Worm (Caenorhabditis elegans) whole organism, L1 larva: ENCODE results near the gene srbc-31.

Experiments used
- C04F5.9 ChIP-seq: sonication (generic microtip); optimal IDR thresholded peaks from 2 replicates; lab custom pipeline; 2016; ENCODE audit warnings: missing genetic modification characterization, missing compliant biosample characterization
- alr-1 ChIP-seq: fragments of 200-800 bp; sonication (Bioruptor generic); optimal IDR thresholded peaks from 2 replicates; lab custom pipeline; 2018; ENCODE audit warnings: borderline replicate concordance, mild to moderate bottlenecking, missing genetic modification characterization, missing compliant biosample characterization
- aly-2 ChIP-seq: fragments of 150-350 bp; optimal IDR thresholded peaks from 2 replicates; lab custom pipeline; 2014; ENCODE audit warnings: missing biosample characterization, missing genetic modification characterization
- ama-1 ChIP-seq: fragments of 150-350 bp; optimal IDR thresholded peaks from 2 replicates; lab custom pipeline; 2014
- blmp-1 ChIP-seq: fragments of 150-350 bp; optimal IDR thresholded peaks from 2 replicates; lab custom pipeline; 2014; ENCODE audit warnings: missing biosample characterization, missing genetic modification characterization
- ceh-63 ChIP-seq: fragments of 200-800 bp; sonication (Bioruptor generic); optimal IDR thresholded peaks from 2 replicates; lab custom pipeline; 2018; ENCODE audit warnings: mild to moderate bottlenecking, missing genetic modification characterization, missing compliant biosample characterization
- ceh-88 ChIP-seq: fragments of 200-800 bp; sonication (Bioruptor generic); IDR thresholded peaks from 2 replicates; pipeline ENCODE4 v1.3.6; 2022; ENCODE audit warnings: missing genetic modification characterization, missing compliant biosample characterization
- ces-1 ChIP-seq: fragments of 150-350 bp; optimal IDR thresholded peaks from 2 replicates; lab custom pipeline; 2014; ENCODE audit warnings: missing biosample characterization, missing genetic modification reagents, missing genetic modification characterization
- dpl-1 ChIP-seq, 3 experiments: fragments of 150-350 bp in 2 of 3; sonication (generic microtip) in 1 of 3; optimal IDR thresholded peaks; 2 replicates each; lab custom pipeline; 2014 to 2017; ENCODE audit warnings: missing biosample characterization in 3 of 3, missing genetic modification characterization in 3 of 3, missing genetic modification reagents in 3 of 3
- dsc-1 ChIP-seq: sonication (generic microtip); optimal IDR thresholded peaks from 2 replicates; lab custom pipeline; 2016; ENCODE audit warnings: mild to moderate bottlenecking, missing genetic modification characterization, missing compliant biosample characterization
- efl-1 ChIP-seq, 4 experiments: fragments of 150-350 bp; optimal IDR thresholded peaks in 3 of 4; peaks in 1 of 4; 1 replicate in 1 of 4; 2 replicates in 3 of 4; lab custom pipeline; 2014; ENCODE audit warnings: missing biosample characterization in 2 of 4, missing genetic modification characterization in 2 of 4, missing genetic modification reagents in 2 of 4
- egl-13 ChIP-seq: sonication (generic microtip); optimal IDR thresholded peaks from 2 replicates; lab custom pipeline; 2016; ENCODE audit warnings: missing genotype, missing genetic modification reagents, missing genetic modification characterization, missing compliant biosample characterization
- egl-27 ChIP-seq, 2 experiments: fragments of 150-350 bp in 1 of 2; sonication (generic microtip); optimal IDR thresholded peaks; 3 replicates each; lab custom pipeline; 2017 to 2018; ENCODE audit warnings: missing biosample characterization in 2 of 2, missing genetic modification characterization in 2 of 2, missing genetic modification reagents in 2 of 2
- elt-2 ChIP-seq: sonication (generic microtip); optimal IDR thresholded peaks from 2 replicates; lab custom pipeline; 2016; ENCODE audit warnings: missing genetic modification characterization, mild to moderate bottlenecking, inconsistent platforms, missing compliant biosample characterization, missing genetic modification reagents
- elt-3 ChIP-seq, 6 experiments: fragments of 150-350 bp in 1 of 6; sonication (generic microtip); optimal IDR thresholded peaks; 2 replicates each; lab custom pipeline; 2017 to 2018; ENCODE audit warnings: missing biosample characterization in 6 of 6, missing genetic modification characterization in 6 of 6, inconsistent platforms in 1 of 6
- fkh-10 ChIP-seq: sonication (generic microtip); optimal IDR thresholded peaks from 2 replicates; lab custom pipeline; 2017; ENCODE audit warnings: missing biosample characterization, missing genetic modification reagents, missing genetic modification characterization
- fkh-4 ChIP-seq: sonication (generic microtip); optimal IDR thresholded peaks from 2 replicates; lab custom pipeline; 2016; ENCODE audit warnings: missing compliant biosample characterization, missing genetic modification characterization, borderline replicate concordance
- fkh-8 ChIP-seq: sonication (generic microtip); optimal IDR thresholded peaks from 2 replicates; lab custom pipeline; 2016; ENCODE audit warnings: mild to moderate bottlenecking, missing genetic modification characterization, missing compliant biosample characterization
- hlh-17 ChIP-seq: fragments of 200-800 bp; sonication (Bioruptor generic); optimal IDR thresholded peaks from 2 replicates; lab custom pipeline; 2018; ENCODE audit warnings: missing genetic modification characterization, mild to moderate bottlenecking, missing compliant biosample characterization, moderate library complexity, borderline replicate concordance
- isw-1 ChIP-seq: fragments of 200-800 bp; sonication (Bioruptor generic); IDR thresholded peaks from 2 replicates; pipeline ENCODE4 v1.3.6; 2022; ENCODE audit warnings: missing genetic modification characterization, missing compliant biosample characterization
- jun-1 ChIP-seq: fragments of 150-350 bp; optimal IDR thresholded peaks from 2 replicates; lab custom pipeline; 2014; ENCODE audit warnings: missing biosample characterization, missing genetic modification reagents, missing genetic modification characterization
- lin-13 ChIP-seq: fragments of 150-350 bp; optimal IDR thresholded peaks from 2 replicates; lab custom pipeline; 2014; ENCODE audit warnings: missing biosample characterization, missing genetic modification reagents, missing genetic modification characterization
- lin-35 ChIP-seq, 2 experiments: fragments of 150-350 bp; optimal IDR thresholded peaks; 2 replicates each; lab custom pipeline; 2014; ENCODE audit warnings: missing biosample characterization in 2 of 2, missing genetic modification characterization in 2 of 2, missing genetic modification reagents in 2 of 2
- lin-39 ChIP-seq: fragments of 150-350 bp; optimal IDR thresholded peaks from 2 replicates; lab custom pipeline; 2014; ENCODE audit warnings: missing biosample characterization, missing genetic modification reagents, missing genetic modification characterization
- lsy-2 ChIP-seq, 2 experiments: fragments of 150-350 bp; optimal IDR thresholded peaks; 2 replicates each; lab custom pipeline; 2014; ENCODE audit warnings: missing biosample characterization in 2 of 2, missing genetic modification characterization in 2 of 2
- mdl-1 ChIP-seq, 2 experiments: fragments of 150-350 bp; optimal IDR thresholded peaks; 2 replicates each; lab custom pipeline; 2014 to 2017; ENCODE audit warnings: missing biosample characterization in 2 of 2, missing genetic modification characterization in 2 of 2, inconsistent platforms in 1 of 2
- mep-1 ChIP-seq: fragments of 150-350 bp; optimal IDR thresholded peaks from 2 replicates; lab custom pipeline; 2014; ENCODE audit warnings: missing biosample characterization, missing genetic modification characterization
- nhr-11 ChIP-seq: fragments of 150-350 bp; optimal IDR thresholded peaks from 2 replicates; lab custom pipeline; 2014; ENCODE audit warnings: missing biosample characterization, missing genetic modification characterization
- nhr-12 ChIP-seq: sonication (generic microtip); optimal IDR thresholded peaks from 2 replicates; lab custom pipeline; 2017; ENCODE audit warnings: missing biosample characterization, missing genetic modification characterization
- nhr-20 ChIP-seq: sonication (generic microtip); optimal IDR thresholded peaks from 2 replicates; lab custom pipeline; 2016; ENCODE audit warnings: mild to moderate bottlenecking, missing genetic modification characterization, missing compliant biosample characterization
- nhr-47 ChIP-seq: sonication (generic microtip); optimal IDR thresholded peaks from 2 replicates; lab custom pipeline; 2016; ENCODE audit warnings: mild to moderate bottlenecking, missing genetic modification characterization, moderate library complexity, missing compliant biosample characterization
- nhr-77 ChIP-seq: fragments of 150-350 bp; optimal IDR thresholded peaks from 2 replicates; lab custom pipeline; 2014; ENCODE audit warnings: missing biosample characterization, missing genetic modification characterization
- nhr-85 ChIP-seq: sonication (generic microtip); peaks from one replicate; lab custom pipeline; 2016; ENCODE audit warnings: missing genetic modification characterization, inconsistent platforms, missing compliant biosample characterization
- nhr-90 ChIP-seq: sonication (generic microtip); optimal IDR thresholded peaks from 2 replicates; lab custom pipeline; 2016; ENCODE audit warnings: mild to moderate bottlenecking, missing genetic modification characterization, missing compliant biosample characterization; ENCODE audit not compliant: poor library complexity
- pag-3 ChIP-seq: sonication (generic microtip); optimal IDR thresholded peaks from 2 replicates; lab custom pipeline; 2017; ENCODE audit warnings: missing genetic modification characterization, mild to moderate bottlenecking, missing compliant biosample characterization, antibody characterized with exemption, borderline replicate concordance; ENCODE audit not compliant: insufficient read depth
- skn-1 ChIP-seq: fragments of 150-350 bp; optimal IDR thresholded peaks from 2 replicates; lab custom pipeline; 2014; ENCODE audit warnings: missing biosample characterization, missing genetic modification characterization
- snu-23 ChIP-seq: sonication (generic microtip); optimal IDR thresholded peaks from 2 replicates; lab custom pipeline; 2016; ENCODE audit warnings: missing genetic modification characterization, missing compliant biosample characterization
- sptf-1 ChIP-seq: fragments of 150-350 bp; optimal IDR thresholded peaks from 2 replicates; lab custom pipeline; 2014; ENCODE audit warnings: missing biosample characterization, missing genetic modification characterization
- sup-37 ChIP-seq: fragments of 200-800 bp; sonication (Bioruptor generic); optimal IDR thresholded peaks from 2 replicates; lab custom pipeline; 2018; ENCODE audit warnings: mild to moderate bottlenecking, missing genetic modification characterization, missing compliant biosample characterization
- swsn-7 ChIP-seq: sonication (generic microtip); optimal IDR thresholded peaks from 2 replicates; lab custom pipeline; 2016; ENCODE audit warnings: missing genetic modification characterization, missing compliant biosample characterization
- unc-130 ChIP-seq: fragments of 150-350 bp; optimal IDR thresholded peaks from 2 replicates; lab custom pipeline; 2017; ENCODE audit warnings: missing biosample characterization, missing genetic modification characterization, inconsistent platforms
- unc-30 ChIP-seq: sonication (generic microtip); optimal IDR thresholded peaks from 2 replicates; lab custom pipeline; 2017; ENCODE audit warnings: missing biosample characterization, missing genetic modification characterization
- unc-86 ChIP-seq: sonication (generic microtip); optimal IDR thresholded peaks from 2 replicates; lab custom pipeline; 2016; ENCODE audit warnings: missing genetic modification characterization, missing compliant biosample characterization
- unc-98 ChIP-seq: fragments of 200-800 bp; sonication (Bioruptor generic); IDR thresholded peaks from 2 replicates; pipeline ENCODE4 v1.3.6; 2022; ENCODE audit warnings: missing genetic modification characterization, missing compliant biosample characterization
- zip-4 ChIP-seq: fragments of 200-800 bp; sonication (Bioruptor generic); optimal IDR thresholded peaks from 2 replicates; lab custom pipeline; 2018; ENCODE audit warnings: mild to moderate bottlenecking, missing genetic modification characterization, moderate library complexity, missing compliant biosample characterization

Gene srbc-31

ce11 chrV:3476228-3476627, 1.2 kb downstream of the srbc-31 start:
- TF ChIP-seq sptf-1 (no peak), egl-27 (tag; optimal IDR thresholded peaks at IDR 0.05; lab: Kevin White, UChicago) (no peak), pag-3 (no peak), alr-1 (tag; lab: Kevin White, UChicago) (no peak), sup-37 (no peak), nhr-12 (tag; lab: Kevin White, UChicago) (no peak), nhr-47 (tag; lab: Kevin White, UChicago) (no peak), ceh-63 (GFP tag; lab: Kevin White, UChicago) (no peak), skn-1 (tag; lab: Kevin White, UChicago) (no peak), aly-2 (tag; lab: Kevin White, UChicago) (no peak), isw-1 (GFP tag; lab: Robert Waterston, UW) (no peak), nhr-85 (no peak), egl-13 (tag; lab: Kevin White, UChicago) (no peak), ama-1 (lab: Kevin White, UChicago) (no peak), lin-35 (GFP tag; optimal IDR thresholded peaks at IDR 0.05; lab: Kevin White, UChicago) (no peak), elt-2 (no peak), mdl-1 (tag; optimal IDR thresholded peaks at IDR 0.05; lab: Kevin White, UChicago) (no peak)

DNA sequence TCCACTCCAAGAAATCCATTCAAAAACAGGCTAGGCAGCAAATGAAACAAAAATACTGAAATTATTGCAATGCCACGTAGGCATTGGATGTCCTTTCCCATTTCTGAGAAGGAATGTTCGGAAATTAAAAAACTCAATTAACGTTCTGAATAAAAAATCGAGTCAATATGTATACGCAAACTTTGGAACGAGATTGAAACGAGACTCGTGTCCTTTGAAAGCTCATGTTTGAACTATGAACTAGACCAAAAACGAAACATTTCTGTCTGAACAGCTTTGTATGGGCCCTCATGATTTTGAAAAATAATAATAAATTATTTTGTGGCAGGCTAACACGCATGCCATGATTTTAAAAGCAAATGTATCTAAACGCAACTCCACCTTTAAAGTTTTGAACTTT, 2.4 kb downstream of the srbc-31 start, which contains the start of gene oac-2:
TSS of gene oac-2 (minus strand) at position 101 of the 400 bp plus-strand sequence.
- no peak for TF ChIP-seq jun-1 (tag; lab: Kevin White, UChicago)
- no peak for TF ChIP-seq zip-4 (GFP tag; lab: Kevin White, UChicago)
- TF ChIP-seq, all 84 proteins: peak for 0

ce11 chrV:3470782-3471181, 6.6 kb downstream of the srbc-31 start, which contains the start of gene srbc-29:
srbc-29 (minus strand) TSS chrV:3470882.
- TF ChIP-seq dsc-1 (tag; lab: Kevin White, UChicago), result no peak
- no peak for TF ChIP-seq fkh-10
- no peak for TF ChIP-seq swsn-7 (tag; lab: Kevin White, UChicago)
- no peak for TF ChIP-seq egl-13 (tag; lab: Kevin White, UChicago)
- TF ChIP-seq snu-23 (GFP tag; lab: Kevin White, UChicago), result no peak
- no peak for TF ChIP-seq mdl-1 (tag; optimal IDR thresholded peaks at IDR 0.05; lab: Kevin White, UChicago)
- TF ChIP-seq unc-30 (tag; lab: Kevin White, UChicago), result no peak
- TF ChIP-seq elt-3 (tag; optimal IDR thresholded peaks at IDR 0.05; lab: Kevin White, UChicago), result no peak
- no peak for TF ChIP-seq ces-1
- no peak for TF ChIP-seq isw-1 (GFP tag; lab: Robert Waterston, UW)
- no peak for TF ChIP-seq unc-130 (tag; lab: Kevin White, UChicago)
- TF ChIP-seq lsy-2 (tag; optimal IDR thresholded peaks at IDR 0.05; lab: Kevin White, UChicago), result no peak
- no peak for TF ChIP-seq ceh-88 (GFP tag; lab: Robert Waterston, UW)
- TF ChIP-seq fkh-8 (tag; lab: Kevin White, UChicago), result no peak
- TF ChIP-seq nhr-85, result no peak
- no peak for TF ChIP-seq nhr-77 (tag; lab: Kevin White, UChicago)
- TF ChIP-seq lin-13 (GFP tag; lab: Kevin White, UChicago), result no peak
- TF ChIP-seq mep-1 (tag; lab: Kevin White, UChicago), result no peak
- TF ChIP-seq nhr-11 (tag; lab: Kevin White, UChicago), result no peak

ce11 chrV:3468436-3468835, 9.0 kb downstream of the srbc-31 start, which contains the start of gene gst-33:
gst-33 (minus strand) TSS chrV:3468562.
- TF ChIP-seq mdl-1 (tag; optimal IDR thresholded peaks at IDR 0.05; lab: Kevin White, UChicago), result peak in 1 of 2 experiments; percentile 28
- TF ChIP-seq C04F5.9, result no peak
- TF ChIP-seq lin-35 (GFP tag; optimal IDR thresholded peaks at IDR 0.05; lab: Kevin White, UChicago), result peak in 1 of 2 experiments; percentile 44
- TF ChIP-seq isw-1 (GFP tag; lab: Robert Waterston, UW), result no peak
- TF ChIP-seq nhr-20 (tag; lab: Kevin White, UChicago), result peak; percentile 69
- TF ChIP-seq lin-39 (tag; lab: Kevin White, UChicago), result no peak
- TF ChIP-seq blmp-1 (tag; lab: Kevin White, UChicago), result peak; percentile 92
- peak; percentile 16 for TF ChIP-seq nhr-77 (tag; lab: Kevin White, UChicago)
- peak; percentile 80 for TF ChIP-seq nhr-85
- peak in 1 of 3 experiments; percentile 9 for TF ChIP-seq dpl-1 (GFP tag; optimal IDR thresholded peaks at IDR 0.05; lab: Kevin White, UChicago)
- TF ChIP-seq unc-86 (tag; lab: Kevin White, UChicago), result no peak
- peak; percentile 40 for TF ChIP-seq nhr-90 (tag; lab: Kevin White, UChicago)
- TF ChIP-seq aly-2 (tag; lab: Kevin White, UChicago), result no peak
- TF ChIP-seq hlh-17 (GFP tag; lab: Kevin White, UChicago), result no peak
- TF ChIP-seq dsc-1 (tag; lab: Kevin White, UChicago), result no peak
- TF ChIP-seq elt-2, result peak; percentile 69
- no peak for TF ChIP-seq fkh-4 (tag; lab: Kevin White, UChicago)
- peak; percentile 20 to 33 for TF ChIP-seq efl-1 (optimal IDR thresholded peaks at IDR 0.05; lab: Kevin White, UChicago)
- peak in 1 of 2 experiments; percentile 85 for TF ChIP-seq efl-1 (GFP tag; optimal IDR thresholded peaks at IDR 0.05 in 1 of 2; lab: Kevin White, UChicago)
- TF ChIP-seq unc-98 (GFP tag; lab: Robert Waterston, UW), result no peak
- peak in 1 of 6 experiments; percentile 26 for TF ChIP-seq elt-3 (tag; optimal IDR thresholded peaks at IDR 0.05; lab: Kevin White, UChicago)
- TF ChIP-seq snu-23 (GFP tag; lab: Kevin White, UChicago), result peak; percentile 51
